Worm (Caenorhabditis elegans): ENCODE measurements around the gene Y7A5A.9.

The Y7A5A.9 gene

ce11 chrX:15865868-15866555, 39.0 kb downstream of the Y7A5A.9 start, which contains the start of the genes csb-1 and F53H4.4 (continued):
- TF ChIP-seq ceh-44 (GFP tag; IDR thresholded peaks at IDR 0.05) (no peak), T20F7.1 (GFP tag; optimal IDR thresholded peaks at IDR 0.05) (peak; percentile 85), mdl-1 (tag; optimal IDR thresholded peaks at IDR 0.05) (peak; percentile 85 to 99), ceh-82 (tag; optimal IDR thresholded peaks at IDR 0.05) (no peak), nhr-25 (tag; optimal IDR thresholded peaks at IDR 0.05; ENCODE audit: borderline replicate concordance, insufficient read depth) (no peak), ZK546.5 (tag; optimal IDR thresholded peaks at IDR 0.05) (no peak), ceh-28 (tag; optimal IDR thresholded peaks at IDR 0.05) (no peak), F26F4.8 (GFP tag; conservative IDR thresholded peaks at IDR 0.05) (no peak), unc-39 (tag; optimal IDR thresholded peaks at IDR 0.05) (no peak), ama-1 (optimal IDR thresholded peaks at IDR 0.05) (no peak), dve-1 (tag; optimal IDR thresholded peaks at IDR 0.05; ENCODE audit: insufficient read depth) (peak; percentile 87), unc-62 (GFP tag; optimal IDR thresholded peaks at IDR 0.05 in 1 of 2) (no peak), unc-62 (tag; optimal IDR thresholded peaks at IDR 0.05) (no peak), nhr-237 (tag; optimal IDR thresholded peaks at IDR 0.05) (no peak), zfp-3 (GFP tag; conservative IDR thresholded peaks at IDR 0.05) (no peak), ceh-32 (tag; optimal IDR thresholded peaks at IDR 0.05; ENCODE audit: poor library complexity) (no peak), lin-38 (GFP tag; IDR thresholded peaks at IDR 0.05) (peak; percentile 96), hlh-30 (tag; optimal IDR thresholded peaks at IDR 0.05; ENCODE audit: insufficient read depth) (peak; percentile 98), Y48G9A.11 (GFP tag; IDR thresholded peaks at IDR 0.05) (no peak), saeg-2 (GFP tag; IDR thresholded peaks at IDR 0.05) (no peak), nhr-102 (tag; optimal IDR thresholded peaks at IDR 0.05) (peak; percentile 37), lin-13 (GFP tag; optimal IDR thresholded peaks at IDR 0.05) (peak; percentile 65), aly-2 (tag; optimal IDR thresholded peaks at IDR 0.05) (no peak), nhr-48 (tag; optimal IDR thresholded peaks at IDR 0.05) (peak; percentile 10), aha-1 (tag) (peak; percentile 89), ZK337.2 (GFP tag; IDR thresholded peaks at IDR 0.05) (no peak), unc-130 (GFP tag; optimal IDR thresholded peaks at IDR 0.05) (no peak), ztf-11 (tag; optimal IDR thresholded peaks at IDR 0.05) (no peak), nhr-28 (tag; optimal IDR thresholded peaks at IDR 0.05) (peak; percentile 71), spr-1 (tag; optimal IDR thresholded peaks at IDR 0.05) (peak; percentile 10), lsy-2 (tag; optimal IDR thresholded peaks at IDR 0.05) (peak in 1 of 2 experiments; percentile 91), cey-2 (tag; optimal IDR thresholded peaks at IDR 0.05; ENCODE audit: borderline replicate concordance, insufficient read depth) (no peak), dpl-1 (GFP tag; optimal IDR thresholded peaks at IDR 0.05) (peak; percentile 71), egl-43 (GFP tag; IDR thresholded peaks at IDR 0.05) (no peak), R02D3.7 (tag; optimal IDR thresholded peaks at IDR 0.05) (no peak), mep-1 (tag; optimal IDR thresholded peaks at IDR 0.05) (peak; percentile 91), snpc-4 (tag; optimal IDR thresholded peaks at IDR 0.05) (peak; percentile 37), nhr-111 (GFP tag; optimal IDR thresholded peaks at IDR 0.05) (no peak), daf-16 (GFP tag; optimal IDR thresholded peaks at IDR 0.05) (no peak), daf-16 (tag; optimal IDR thresholded peaks at IDR 0.05) (no peak), nhr-77 (tag; optimal IDR thresholded peaks at IDR 0.05) (peak; percentile 85), hmg-1.1 (GFP tag; IDR thresholded peaks at IDR 0.05) (peak; percentile 41; the same call in 1 of the 2 replicates), mxl-2 (GFP tag; conservative IDR thresholded peaks at IDR 0.05) (no peak), pqm-1 (tag; optimal IDR thresholded peaks at IDR 0.05) (peak; percentile 50), rbr-2 (tag; optimal IDR thresholded peaks at IDR 0.05) (peak; percentile 57), madf-9 (GFP tag; conservative IDR thresholded peaks at IDR 0.05) (no peak), duxl-1 (tag; optimal IDR thresholded peaks at IDR 0.05; ENCODE audit: poor library complexity) (no peak), sdz-12 (GFP tag; optimal IDR thresholded peaks at IDR 0.05) (no peak), F37D6.2 (tag; optimal IDR thresholded peaks at IDR 0.05) (peak; percentile 28), F49E8.2 (tag; optimal IDR thresholded peaks at IDR 0.05; ENCODE audit: borderline replicate concordance) (no peak)

Data from whole organism, L4 larva.